Fruit fly (Drosophila melanogaster) whole organism, pupa: Measurements from ENCODE around the gene CG12811.

Experiments
- CG12605 ChIP-seq: fragments of 200-800 bp; sonication (Bioruptor generic); IDR thresholded peaks from 2 replicates; pipeline ENCODE4 v1.3.6; 2022; ENCODE audit warnings: missing biosample characterization, missing genetic modification characterization
- CG13204 ChIP-seq: fragments of 200-800 bp; sonication (Bioruptor generic); optimal IDR thresholded peaks from 2 replicates; lab custom pipeline; 2018; ENCODE audit warnings: missing biosample characterization, mild to moderate bottlenecking, missing genetic modification characterization, moderate library complexity
- CG14655 ChIP-seq: fragments of 200-800 bp; sonication (Bioruptor generic); optimal IDR thresholded peaks from 3 replicates; lab custom pipeline; 2017; ENCODE audit warnings: mild to moderate bottlenecking, missing biosample characterization, missing genetic modification reagents, missing genetic modification characterization
- CG32121 ChIP-seq: fragments of 200-800 bp; sonication (Bioruptor generic); IDR thresholded peaks from 2 replicates; pipeline ENCODE4 v1.3.6; 2022; ENCODE audit warnings: missing biosample characterization, missing genetic modification characterization
- EcR ChIP-seq: fragments of 200-800 bp; sonication (Bioruptor generic); optimal IDR thresholded peaks from 3 replicates; lab custom pipeline; 2019; ENCODE audit warnings: missing biosample characterization, missing genetic modification characterization, mild to moderate bottlenecking, moderate library complexity, missing genetic modification reagents
- Ets98B ChIP-seq: fragments of 200-800 bp; sonication (Bioruptor generic); IDR thresholded peaks from 2 replicates; pipeline ENCODE4 v1.3.6; 2022; ENCODE audit warnings: missing biosample characterization, missing genetic modification characterization
- Pif1A ChIP-seq: fragments of 200-800 bp; sonication (Bioruptor generic); optimal IDR thresholded peaks from 3 replicates; lab custom pipeline; 2016; ENCODE audit warnings: missing biosample characterization, missing genetic modification characterization
- fd96Ca ChIP-seq: fragments of 200-800 bp; sonication (Bioruptor generic); IDR thresholded peaks from 3 replicates; pipeline ENCODE4 v1.3.6; 2022; ENCODE audit warnings: missing biosample characterization, missing genetic modification characterization
- rn ChIP-seq: fragments of 200-800 bp; sonication (Bioruptor generic); IDR thresholded peaks from 2 replicates; pipeline ENCODE4 v1.3.6; 2022; ENCODE audit warnings: missing biosample characterization, missing genetic modification characterization

CG12811 gene

DNA sequence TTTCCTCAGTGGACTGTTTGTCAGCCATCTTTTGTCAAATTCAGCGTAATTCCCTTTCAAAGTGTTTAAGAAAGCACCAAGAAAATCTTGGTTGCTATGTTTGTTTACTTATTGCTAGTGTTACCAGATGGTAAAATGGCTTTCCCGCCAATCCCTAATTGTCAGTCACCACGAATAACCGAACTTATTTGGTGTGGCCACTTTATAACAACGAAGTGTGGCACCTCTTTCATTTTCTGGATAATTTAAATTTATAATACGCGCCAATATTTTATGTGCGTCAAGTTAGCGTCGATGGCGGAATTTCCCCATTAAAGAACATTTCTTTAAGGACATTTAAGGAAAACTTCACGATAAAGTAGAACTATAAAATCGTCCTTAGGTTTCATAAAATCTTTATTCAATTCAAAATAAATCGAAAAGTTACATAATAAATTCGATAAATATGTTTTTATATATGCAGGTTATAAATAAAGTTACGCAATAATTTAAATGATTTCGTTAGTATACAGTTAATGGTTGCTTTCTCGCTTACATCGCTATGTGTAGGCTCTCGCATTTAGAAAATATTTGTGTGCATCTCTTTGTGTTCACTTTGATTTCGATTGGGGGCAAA lies 47.3 kb downstream of the CG12811 start, which contains the start of gene CG5359:
Gene CG5359 (minus strand): TSS at position 103 of the 616 bp plus-strand sequence.
- no peak for TF ChIP-seq CG32121 (GFP tag; lab: Robert Waterston, UW)
- TF ChIP-seq Ets98B (GFP tag; lab: Robert Waterston, UW), result no peak
- TF ChIP-seq Pif1A (GFP tag; lab: Kevin White, UChicago), result no peak
- TF ChIP-seq fd96Ca, result no peak
- no peak for TF ChIP-seq rn (GFP tag; lab: Robert Waterston, UW)
- TF ChIP-seq CG12605, result no peak
- TF ChIP-seq CG13204 (GFP tag; lab: Kevin White, UChicago), result no peak
- no peak for TF ChIP-seq CG14655
- no peak for TF ChIP-seq EcR (GFP tag; lab: Kevin White, UChicago)
